Fruit fly (Drosophila melanogaster) whole organism, pupa: ENCODE measurements around the gene swm.

Experiments used
- CG15710 ChIP-seq: fragments of 200-800 bp; sonication (Bioruptor generic); optimal IDR thresholded peaks from 2 replicates; lab custom pipeline; 2018; ENCODE audit warnings: missing biosample characterization, mild to moderate bottlenecking, missing genetic modification characterization, moderate library complexity
- CG17806 ChIP-seq: fragments of 200-800 bp; sonication (Bioruptor generic); optimal IDR thresholded peaks from 2 replicates; lab custom pipeline; 2018; ENCODE audit warnings: missing biosample characterization, mild to moderate bottlenecking, missing genetic modification characterization, moderate library complexity
- CG4496 ChIP-seq: fragments of 200-800 bp; sonication (Bioruptor generic); IDR thresholded peaks from 3 replicates; pipeline ENCODE4 v1.3.6; 2022; ENCODE audit warnings: missing biosample characterization, missing genetic modification characterization
- CG8159 ChIP-seq: fragments of 200-800 bp; sonication (Bioruptor generic); optimal IDR thresholded peaks from 3 replicates; lab custom pipeline; 2018; ENCODE audit warnings: missing biosample characterization, mild to moderate bottlenecking, missing genetic modification characterization, moderate library complexity
- CG8301 ChIP-seq: fragments of 200-800 bp; sonication (Bioruptor generic); optimal IDR thresholded peaks from 2 replicates; lab custom pipeline; 2018; ENCODE audit warnings: missing biosample characterization, mild to moderate bottlenecking, missing genetic modification characterization
- D1 ChIP-seq: fragments of 200-800 bp; sonication (Bioruptor generic); optimal IDR thresholded peaks from 2 replicates; lab custom pipeline; 2018; ENCODE audit warnings: missing biosample characterization, mild to moderate bottlenecking, missing genetic modification characterization, moderate library complexity
- EcR ChIP-seq: fragments of 200-800 bp; sonication (Bioruptor generic); optimal IDR thresholded peaks from 3 replicates; lab custom pipeline; 2019; ENCODE audit warnings: missing biosample characterization, missing genetic modification characterization, mild to moderate bottlenecking, moderate library complexity, missing genetic modification reagents
- Pif1B ChIP-seq: fragments of 200-800 bp; sonication (Bioruptor generic); optimal IDR thresholded peaks from 3 replicates; lab custom pipeline; 2016; ENCODE audit warnings: missing biosample characterization, missing genetic modification characterization

DNA sequence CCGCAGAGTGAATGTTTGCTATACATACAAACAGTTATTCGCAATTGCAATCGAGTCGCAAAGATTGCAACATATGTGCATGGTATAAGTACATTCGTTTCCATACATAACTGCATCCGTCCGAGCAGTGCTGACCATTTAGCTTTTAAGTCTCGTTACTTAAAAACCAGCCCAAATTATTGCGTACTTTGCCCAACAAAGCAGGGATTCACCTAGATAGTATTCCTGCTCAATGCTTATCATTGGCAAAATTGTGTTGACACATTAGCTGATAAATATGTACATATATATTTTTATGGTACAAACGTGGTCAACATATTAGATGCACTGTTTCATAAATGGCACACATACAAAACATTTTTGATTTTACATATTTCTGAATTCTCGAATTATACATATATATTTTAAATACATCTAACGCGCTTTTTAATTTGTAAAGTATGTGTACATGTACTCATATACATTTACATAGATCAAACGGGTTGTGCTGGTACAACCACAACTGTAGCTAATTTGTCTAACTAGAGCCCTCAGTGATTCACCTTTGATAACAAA lies 50.0 kb downstream of the swm start:
- TF ChIP-seq CG15710 (tag; lab: Kevin White, UChicago) (no peak), CG8159 (tag; lab: Kevin White, UChicago) (no peak), CG8301 (tag; lab: Kevin White, UChicago) (no peak), Pif1B (GFP tag; lab: Kevin White, UChicago) (no peak), CG4496 (GFP tag; lab: Robert Waterston, UW) (no peak), D1 (tag; lab: Kevin White, UChicago) (no peak), EcR (GFP tag; lab: Kevin White, UChicago) (no peak), CG17806 (no peak)
